Worm (Caenorhabditis elegans): Measurements from ENCODE around the gene algn-6.

The algn-6 gene

ce11 chrII:8004157-8004556 lies 35.4 kb upstream of the algn-6 start, which contains the start of gene pgp-11:
Gene pgp-11, minus strand, starts transcription at chrII:8004257.
- TF ChIP-seq ceh-18 (tag; optimal IDR thresholded peaks at IDR 0.05) (no peak), hlh-13 (GFP tag; optimal IDR thresholded peaks at IDR 0.05) (no peak), K02D7.2 (tag; optimal IDR thresholded peaks at IDR 0.05) (no peak), T23F11.4 (GFP tag; optimal IDR thresholded peaks at IDR 0.05) (no peak), ets-4 (tag; optimal IDR thresholded peaks at IDR 0.05) (no peak)

- TF ChIP-seq zip-5 (tag; optimal IDR thresholded peaks at IDR 0.05): no peak
Observed at ce11 chrII:8004752-8005151, 34.9 kb upstream of the algn-6 start.

- no peak for TF ChIP-seq pqm-1 (tag; optimal IDR thresholded peaks at IDR 0.05)
- TF ChIP-seq pat-9 (tag; optimal IDR thresholded peaks at IDR 0.05): no peak
- TF ChIP-seq ceh-19 (GFP tag; optimal IDR thresholded peaks at IDR 0.05): no peak
- TF ChIP-seq tbx-7 (tag; optimal IDR thresholded peaks at IDR 0.05): no peak
- no peak for TF ChIP-seq ceh-6 (GFP tag; optimal IDR thresholded peaks at IDR 0.05)
- TF ChIP-seq ceh-30 (tag; optimal IDR thresholded peaks at IDR 0.05): no peak
- TF ChIP-seq dve-1 (tag; optimal IDR thresholded peaks at IDR 0.05): no peak
- TF ChIP-seq mec-3 (tag; optimal IDR thresholded peaks at IDR 0.05; ENCODE audit: borderline replicate concordance): no peak
- no peak for TF ChIP-seq hlh-8 (tag; optimal IDR thresholded peaks at IDR 0.05)
- TF ChIP-seq unc-55 (GFP tag; optimal IDR thresholded peaks at IDR 0.05): no peak
- TF ChIP-seq gmeb-2 (tag; optimal IDR thresholded peaks at IDR 0.05): no peak
- TF ChIP-seq ahr-1 (tag; optimal IDR thresholded peaks at IDR 0.05): no peak
- TF ChIP-seq unc-86 (tag; optimal IDR thresholded peaks at IDR 0.05): no peak
- no peak for TF ChIP-seq nhr-232 (tag; optimal IDR thresholded peaks at IDR 0.05)
- no peak for TF ChIP-seq hlh-15 (tag; optimal IDR thresholded peaks at IDR 0.05)
Observed at ce11 chrII:8006962-8007361, 32.6 kb upstream of the algn-6 start.

- TF ChIP-seq lin-11 (tag; optimal IDR thresholded peaks at IDR 0.05): no peak
- TF ChIP-seq unc-55 (GFP tag; optimal IDR thresholded peaks at IDR 0.05): no peak
- TF ChIP-seq zip-5 (tag; optimal IDR thresholded peaks at IDR 0.05): no peak
- TF ChIP-seq pha-2 (tag; optimal IDR thresholded peaks at IDR 0.05): no peak
- TF ChIP-seq madf-2 (tag; optimal IDR thresholded peaks at IDR 0.05): no peak
- no peak for TF ChIP-seq ahr-1 (tag; optimal IDR thresholded peaks at IDR 0.05)
- no peak for TF ChIP-seq npax-4 (tag; optimal IDR thresholded peaks at IDR 0.05)
- no peak for TF ChIP-seq unc-86 (tag; optimal IDR thresholded peaks at IDR 0.05)
- TF ChIP-seq pros-1 (tag; optimal IDR thresholded peaks at IDR 0.05): no peak
Observed at ce11 chrII:8008334-8008733, 31.3 kb upstream of the algn-6 start, which contains the start of gene glna-2. Gene glna-2, plus strand, starts transcription at chrII:8008634.

- TF ChIP-seq ceh-24 (tag; optimal IDR thresholded peaks at IDR 0.05) (no peak), ceh-19 (GFP tag; optimal IDR thresholded peaks at IDR 0.05) (no peak), C08G9.2 (tag; optimal IDR thresholded peaks at IDR 0.05) (no peak)
Observed at ce11 chrII:8012071-8013031, 27.3 kb upstream of the algn-6 start, which contains the start of gene DH11.2. Gene DH11.2, plus strand, starts transcription at chrII:8012816.

- TF ChIP-seq nfya-1 (tag; optimal IDR thresholded peaks at IDR 0.05): no peak
- no peak for TF ChIP-seq pros-1 (tag; optimal IDR thresholded peaks at IDR 0.05)
- no peak for TF ChIP-seq pax-1 (tag; optimal IDR thresholded peaks at IDR 0.05)
- TF ChIP-seq ceh-9 (tag; optimal IDR thresholded peaks at IDR 0.05): no peak
- no peak for TF ChIP-seq unc-86 (tag; optimal IDR thresholded peaks at IDR 0.05)
- TF ChIP-seq gmeb-2 (tag; optimal IDR thresholded peaks at IDR 0.05): no peak
- no peak for TF ChIP-seq Y22D7AL.16 (tag; optimal IDR thresholded peaks at IDR 0.05)
- TF ChIP-seq sox-4 (tag; optimal IDR thresholded peaks at IDR 0.05): no peak
- TF ChIP-seq sdc-2 (tag; optimal IDR thresholded peaks at IDR 0.05): no peak
- TF ChIP-seq T23F11.4 (GFP tag; optimal IDR thresholded peaks at IDR 0.05): no peak
- TF ChIP-seq ets-4 (tag; optimal IDR thresholded peaks at IDR 0.05): no peak
- TF ChIP-seq pag-3 (tag; optimal IDR thresholded peaks at IDR 0.05; ENCODE audit: borderline replicate concordance): no peak
- TF ChIP-seq hlh-8 (tag; optimal IDR thresholded peaks at IDR 0.05): no peak
- TF ChIP-seq F13H6.1 (tag; optimal IDR thresholded peaks at IDR 0.05): no peak
- TF ChIP-seq ahr-1 (tag; optimal IDR thresholded peaks at IDR 0.05): no peak
- TF ChIP-seq dve-1 (tag; optimal IDR thresholded peaks at IDR 0.05): no peak
- TF ChIP-seq ceh-19 (GFP tag; optimal IDR thresholded peaks at IDR 0.05): no peak
Observed at ce11 chrII:8015483-8015938, 24.1 kb upstream of the algn-6 start.

Measured in whole organism, late embryonic.